Worm (Caenorhabditis elegans) whole organism, young adult: Measurements from ENCODE around the gene scl-24.

ENCODE experiments used
- B0019.2 ChIP-seq: fragments of 200-800 bp; sonication (Bioruptor generic); conservative IDR thresholded peaks from 2 replicates; pipeline ENCODE4 v1.3.6; 2022; ENCODE audit warnings: missing genetic modification reagents, missing genetic modification characterization, missing compliant biosample characterization
- B0035.1 ChIP-seq: sonication (generic microtip); optimal IDR thresholded peaks from 2 replicates; lab custom pipeline; 2016; ENCODE audit warnings: missing genetic modification characterization, mild to moderate bottlenecking, missing compliant biosample characterization, missing genotype, missing genetic modification reagents
- C06A6.2 ChIP-seq: fragments of 200-800 bp; sonication (Bioruptor generic); conservative IDR thresholded peaks from 2 replicates; pipeline ENCODE4 v1.3.6; 2022; ENCODE audit warnings: missing genetic modification characterization, missing compliant biosample characterization
- D2030.7 ChIP-seq: fragments of 200-800 bp; sonication (Bioruptor generic); IDR thresholded peaks from 2 replicates; pipeline ENCODE4 v1.3.6; 2022; ENCODE audit warnings: missing genetic modification reagents, missing genetic modification characterization, missing compliant biosample characterization
- F33H1.4 ChIP-seq: fragments of 200-800 bp; sonication (Bioruptor generic); IDR thresholded peaks from 2 replicates; pipeline ENCODE4 v1.3.6; 2022; ENCODE audit warnings: missing genetic modification reagents, missing genetic modification characterization, missing compliant biosample characterization
- F49E8.2 ChIP-seq: sonication (generic microtip); optimal IDR thresholded peaks from 3 replicates; lab custom pipeline; 2017; ENCODE audit warnings: missing genetic modification characterization, mild to moderate bottlenecking, missing compliant biosample characterization, antibody characterized with exemption, moderate library complexity; ENCODE audit not compliant: insufficient read depth
- F55B11.4 ChIP-seq: sonication (generic microtip); optimal IDR thresholded peaks from 2 replicates; lab custom pipeline; 2016; ENCODE audit warnings: missing compliant biosample characterization, missing genetic modification characterization, borderline replicate concordance; ENCODE audit not compliant: insufficient read depth
- F57A8.1 ChIP-seq: fragments of 200-800 bp; sonication (Bioruptor generic); optimal IDR thresholded peaks from 2 replicates; lab custom pipeline; 2018; ENCODE audit warnings: mild to moderate bottlenecking, missing genetic modification characterization, moderate library complexity, missing compliant biosample characterization
- K12H6.12 ChIP-seq: fragments of 200-800 bp; sonication (Bioruptor generic); optimal IDR thresholded peaks from 2 replicates; lab custom pipeline; 2018; ENCODE audit warnings: mild to moderate bottlenecking, missing genetic modification characterization, missing compliant biosample characterization
- Y53G8AR.9 ChIP-seq: fragments of 200-800 bp; sonication (Bioruptor generic); conservative IDR thresholded peaks from 2 replicates; pipeline ENCODE4 v1.3.6; 2022; ENCODE audit warnings: missing genetic modification reagents, missing genetic modification characterization, missing compliant biosample characterization
- Y67H2A.10 ChIP-seq: fragments of 200-800 bp; sonication (Bioruptor generic); conservative IDR thresholded peaks from 2 replicates; pipeline ENCODE4 v1.3.6; 2022; ENCODE audit warnings: missing genetic modification reagents, missing genetic modification characterization, missing compliant biosample characterization
- ZK185.1 ChIP-seq: sonication (generic microtip); optimal IDR thresholded peaks from 2 replicates; lab custom pipeline; 2016; ENCODE audit warnings: mild to moderate bottlenecking, missing genetic modification characterization, missing compliant biosample characterization; ENCODE audit not compliant: poor library complexity, severe bottlenecking
- ama-1 ChIP-seq, 3 experiments: fragments of 150-350 bp in 1 of 3; sonication (generic microtip) in 2 of 3; optimal IDR thresholded peaks; 2 replicates each; lab custom pipeline; 2014 to 2018; ENCODE audit warnings: missing biosample characterization in 2 of 3, missing genetic modification characterization in 2 of 3, missing genetic modification reagents in 2 of 3
- aptf-3 ChIP-seq: fragments of 200-800 bp; sonication (Bioruptor generic); IDR thresholded peaks from 2 replicates; pipeline ENCODE4 v1.3.6; 2022; ENCODE audit warnings: missing genetic modification characterization, missing compliant biosample characterization
- atf-7 ChIP-seq: sonication (generic microtip); optimal IDR thresholded peaks from 2 replicates; lab custom pipeline; 2017; ENCODE audit warnings: mild to moderate bottlenecking, missing genetic modification characterization, missing compliant biosample characterization
- attf-5 ChIP-seq: fragments of 200-800 bp; sonication (Bioruptor generic); optimal IDR thresholded peaks from 2 replicates; lab custom pipeline; 2018; ENCODE audit warnings: mild to moderate bottlenecking, missing genetic modification characterization, missing compliant biosample characterization
- attf-6 ChIP-seq: fragments of 200-800 bp; sonication (Bioruptor generic); IDR thresholded peaks from 2 replicates; pipeline ENCODE4 v1.3.6; 2022; ENCODE audit warnings: missing genetic modification reagents, missing genetic modification characterization, missing compliant biosample characterization
- bed-1 ChIP-seq: fragments of 200-800 bp; sonication (Bioruptor generic); IDR thresholded peaks from 2 replicates; pipeline ENCODE4 v1.3.6; 2022; ENCODE audit warnings: missing genetic modification reagents, missing genetic modification characterization, missing compliant biosample characterization
- cebp-1 ChIP-seq, 2 experiments: fragments of 200-800 bp in 1 of 2; sonication (Bioruptor generic) in 1 of 2; sonication (generic microtip) in 1 of 2; IDR thresholded peaks in 1 of 2; optimal IDR thresholded peaks in 1 of 2; 2 replicates each; pipeline versions ENCODE4 v1.3.6 to Lab custom; 2017 to 2022; ENCODE audit warnings: missing compliant biosample characterization in 2 of 2, missing genetic modification characterization in 2 of 2, mild to moderate bottlenecking in 1 of 2, missing genetic modification reagents in 1 of 2, moderate library complexity in 1 of 2
- ceh-100 ChIP-seq: fragments of 200-800 bp; sonication (Bioruptor generic); IDR thresholded peaks from 2 replicates; pipeline ENCODE4 v1.3.6; 2022; ENCODE audit warnings: missing genetic modification reagents, missing genetic modification characterization, missing compliant biosample characterization
- ceh-40 ChIP-seq: fragments of 200-800 bp; sonication (Bioruptor generic); IDR thresholded peaks from 2 replicates; pipeline ENCODE4 v1.3.6; 2022; ENCODE audit warnings: missing genetic modification characterization, missing compliant biosample characterization
- ceh-58 ChIP-seq: fragments of 200-800 bp; sonication (Bioruptor generic); IDR thresholded peaks from 2 replicates; pipeline ENCODE4 v1.3.6; 2022; ENCODE audit warnings: missing genetic modification characterization, missing compliant biosample characterization
- dox-1 ChIP-seq: fragments of 200-800 bp; sonication (Bioruptor generic); IDR thresholded peaks from 2 replicates; pipeline ENCODE4 v1.3.6; 2022; ENCODE audit warnings: missing genetic modification reagents, missing genetic modification characterization, missing compliant biosample characterization
- dpl-1 ChIP-seq: fragments of 150-350 bp; optimal IDR thresholded peaks from 2 replicates; lab custom pipeline; 2014; ENCODE audit warnings: missing biosample characterization, missing genetic modification reagents, missing genetic modification characterization
- ets-4 ChIP-seq: fragments of 200-800 bp; sonication (Bioruptor generic); optimal IDR thresholded peaks from 2 replicates; lab custom pipeline; 2018; ENCODE audit warnings: mild to moderate bottlenecking, missing genetic modification characterization, missing compliant biosample characterization
- gei-17 ChIP-seq: fragments of 200-800 bp; sonication (Bioruptor generic); optimal IDR thresholded peaks from 2 replicates; lab custom pipeline; 2018; ENCODE audit warnings: mild to moderate bottlenecking, missing genetic modification characterization, missing compliant biosample characterization
- hlh-12 ChIP-seq: sonication (generic microtip); optimal IDR thresholded peaks from 2 replicates; lab custom pipeline; 2016; ENCODE audit warnings: missing genetic modification characterization, missing compliant biosample characterization
- hlh-26 ChIP-seq: fragments of 200-800 bp; sonication (Bioruptor generic); conservative IDR thresholded peaks from 2 replicates; pipeline ENCODE4 v1.3.6; 2022; ENCODE audit warnings: missing genetic modification reagents, missing genetic modification characterization, missing compliant biosample characterization
- lin-26 ChIP-seq: fragments of 200-800 bp; sonication (Bioruptor generic); IDR thresholded peaks from 2 replicates; pipeline ENCODE4 v1.3.6; 2022; ENCODE audit warnings: missing genetic modification reagents, missing genetic modification characterization, missing compliant biosample characterization
- lin-40 ChIP-seq: sonication (generic microtip); optimal IDR thresholded peaks from 2 replicates; lab custom pipeline; 2016; ENCODE audit warnings: missing genetic modification characterization, mild to moderate bottlenecking, missing compliant biosample characterization, missing genotype, missing genetic modification reagents
- lir-1 ChIP-seq: fragments of 200-800 bp; sonication (Bioruptor generic); conservative IDR thresholded peaks from 2 replicates; pipeline ENCODE4 v1.3.6; 2022; ENCODE audit warnings: missing genetic modification reagents, missing genetic modification characterization, missing compliant biosample characterization
- lsl-1 ChIP-seq: fragments of 200-800 bp; sonication (Bioruptor generic); optimal IDR thresholded peaks from 2 replicates; lab custom pipeline; 2018; ENCODE audit warnings: mild to moderate bottlenecking, missing genetic modification characterization, moderate library complexity, missing compliant biosample characterization
- lsy-27 ChIP-seq: sonication (generic microtip); optimal IDR thresholded peaks from 2 replicates; lab custom pipeline; 2017; ENCODE audit warnings: missing genetic modification characterization, mild to moderate bottlenecking, missing compliant biosample characterization, antibody characterized with exemption, missing genotype, borderline replicate concordance; ENCODE audit not compliant: insufficient read depth
- mcd-1 ChIP-seq: fragments of 200-800 bp; sonication (Bioruptor generic); IDR thresholded peaks from 2 replicates; pipeline ENCODE4 v1.3.6; 2022; ENCODE audit warnings: missing genetic modification reagents, missing genetic modification characterization, missing compliant biosample characterization
- mes-4 ChIP-seq: sonication (generic microtip); optimal IDR thresholded peaks from 2 replicates; lab custom pipeline; 2016; ENCODE audit warnings: missing genotype, missing genetic modification characterization, missing compliant biosample characterization
- nhr-120 ChIP-seq: fragments of 200-800 bp; sonication (Bioruptor generic); IDR thresholded peaks from 2 replicates; pipeline ENCODE4 v1.3.6; 2022; ENCODE audit warnings: missing genetic modification characterization, missing compliant biosample characterization
- nhr-90 ChIP-seq: sonication (generic microtip); optimal IDR thresholded peaks from 2 replicates; lab custom pipeline; 2016; ENCODE audit warnings: missing genotype, mild to moderate bottlenecking, missing genetic modification characterization, missing compliant biosample characterization
- rec-8 ChIP-seq, 2 experiments: sonication (generic microtip); optimal IDR thresholded peaks; 2 replicates each; lab custom pipeline; 2016; ENCODE audit warnings: mild to moderate bottlenecking in 2 of 2, missing genetic modification characterization in 2 of 2, missing genetic modification reagents in 2 of 2, missing genotype in 2 of 2, missing biosample characterization in 1 of 2, missing compliant biosample characterization in 1 of 2, moderate library complexity in 1 of 2
- snpc-4 ChIP-seq, 5 experiments: fragments of 150-350 bp in 1 of 5; sonication (generic microtip) in 4 of 5; optimal IDR thresholded peaks; 2 replicates each; lab custom pipeline; 2014 to 2018; ENCODE audit warnings: missing genetic modification characterization in 5 of 5, missing biosample characterization in 3 of 5, antibody characterized with exemption in 2 of 5, mild to moderate bottlenecking in 2 of 5, missing compliant biosample characterization in 2 of 5, missing genotype in 2 of 5, moderate library complexity in 2 of 5, missing genetic modification reagents in 1 of 5
- tlf-1 ChIP-seq: fragments of 200-800 bp; sonication (Bioruptor generic); optimal IDR thresholded peaks from 2 replicates; lab custom pipeline; 2018; ENCODE audit warnings: mild to moderate bottlenecking, missing genetic modification characterization, missing compliant biosample characterization
- unc-62 ChIP-seq: fragments of 150-350 bp; optimal IDR thresholded peaks from 2 replicates; lab custom pipeline; 2014; ENCODE audit warnings: missing biosample characterization, missing genetic modification reagents, missing genetic modification characterization
- xnd-1 ChIP-seq: sonication (generic microtip); optimal IDR thresholded peaks from 2 replicates; lab custom pipeline; 2016; ENCODE audit warnings: missing genotype, missing genetic modification reagents, missing genetic modification characterization, missing compliant biosample characterization
- zfh-2 ChIP-seq: fragments of 200-800 bp; sonication (Bioruptor generic); conservative IDR thresholded peaks from 2 replicates; pipeline ENCODE4 v1.3.6; 2022; ENCODE audit warnings: missing genetic modification reagents, missing genetic modification characterization, missing compliant biosample characterization
- zim-3 ChIP-seq: sonication (generic microtip); optimal IDR thresholded peaks from 2 replicates; lab custom pipeline; 2017; ENCODE audit warnings: mild to moderate bottlenecking, missing genetic modification characterization, moderate library complexity, missing compliant biosample characterization
- ztf-18 ChIP-seq: sonication (generic microtip); optimal IDR thresholded peaks from 2 replicates; lab custom pipeline; 2016; ENCODE audit warnings: missing genotype, mild to moderate bottlenecking, missing genetic modification characterization, missing compliant biosample characterization
- ztf-6 ChIP-seq: fragments of 200-800 bp; sonication (Bioruptor generic); IDR thresholded peaks from 2 replicates; pipeline ENCODE4 v1.3.6; 2022; ENCODE audit warnings: missing genetic modification reagents, missing genetic modification characterization, missing compliant biosample characterization

Gene scl-24

ce11 chrV:17473699-17474098 lies 12.4 kb upstream of the scl-24 start, which contains the start of gene srh-123:
TSS of gene srh-123 (plus strand) at chrV:17473999.
- TF ChIP-seq dpl-1 (GFP tag; lab: Kevin White, UChicago) = no peak
- TF ChIP-seq zim-3 = no peak
- TF ChIP-seq B0019.2 (GFP tag; lab: Robert Waterston, UW) = no peak
- no peak for TF ChIP-seq hlh-26 (GFP tag; lab: Robert Waterston, UW)
- no peak for TF ChIP-seq F57A8.1 (GFP tag; lab: Kevin White, UChicago)
- TF ChIP-seq Y67H2A.10 (GFP tag; lab: Robert Waterston, UW) = no peak
- no peak for TF ChIP-seq ama-1 (optimal IDR thresholded peaks at IDR 0.05; lab: Kevin White, UChicago)
- TF ChIP-seq ama-1 (GFP tag; optimal IDR thresholded peaks at IDR 0.05; lab: Kevin White, UChicago) = no peak
- no peak for TF ChIP-seq zfh-2 (GFP tag; lab: Robert Waterston, UW)
- no peak for TF ChIP-seq tlf-1 (GFP tag; lab: Kevin White, UChicago)
- TF ChIP-seq snpc-4 (GFP tag; optimal IDR thresholded peaks at IDR 0.05; lab: Kevin White, UChicago) = no peak
- TF ChIP-seq snpc-4 (tag; optimal IDR thresholded peaks at IDR 0.05; lab: Kevin White, UChicago) = no peak
- TF ChIP-seq lsy-27 (tag; lab: Kevin White, UChicago) = no peak
- TF ChIP-seq F55B11.4 = no peak
- no peak for TF ChIP-seq cebp-1 (GFP tag; IDR thresholded peaks at IDR 0.05; lab: Robert Waterston, UW)
- TF ChIP-seq cebp-1 (tag; optimal IDR thresholded peaks at IDR 0.05; lab: Kevin White, UChicago) = no peak

ce11 chrV:17476490-17476889 lies 9.6 kb upstream of the scl-24 start, which contains the start of gene srbc-61:
TSS of gene srbc-61 (plus strand) at chrV:17476790.
- no peak for TF ChIP-seq mcd-1 (GFP tag; lab: Robert Waterston, UW)
- no peak for TF ChIP-seq Y53G8AR.9 (GFP tag; lab: Robert Waterston, UW)
- no peak for TF ChIP-seq nhr-120
- TF ChIP-seq F33H1.4 (GFP tag; lab: Robert Waterston, UW) = no peak
- TF ChIP-seq ztf-18 (tag; lab: Kevin White, UChicago) = no peak
- TF ChIP-seq lir-1 (GFP tag; lab: Robert Waterston, UW) = no peak
- no peak for TF ChIP-seq attf-6 (GFP tag; lab: Robert Waterston, UW)
- TF ChIP-seq lin-40 (tag; lab: Kevin White, UChicago) = no peak
- TF ChIP-seq aptf-3 = no peak
- no peak for TF ChIP-seq B0035.1 (tag; lab: Kevin White, UChicago)
- no peak for TF ChIP-seq ZK185.1 (tag; lab: Kevin White, UChicago)
- TF ChIP-seq ets-4 (GFP tag; lab: Kevin White, UChicago) = no peak
- no peak for TF ChIP-seq bed-1 (GFP tag; lab: Robert Waterston, UW)
- TF ChIP-seq ceh-100 (GFP tag; lab: Robert Waterston, UW) = no peak
- no peak for TF ChIP-seq nhr-90 (tag; lab: Kevin White, UChicago)
- TF ChIP-seq F49E8.2 = no peak
- TF ChIP-seq xnd-1 (tag; lab: Kevin White, UChicago) = no peak
- no peak for TF ChIP-seq mes-4 (tag; lab: Kevin White, UChicago)
- no peak for TF ChIP-seq gei-17
- no peak for TF ChIP-seq hlh-12

ce11 chrV:17485078-17485477 lies 1.1 kb upstream of the scl-24 start, which contains the start of gene srh-111:
TSS of gene srh-111 (minus strand) at chrV:17485178.
- no peak for TF ChIP-seq attf-5 (GFP tag; lab: Kevin White, UChicago)
- no peak for TF ChIP-seq rec-8 (tag; optimal IDR thresholded peaks at IDR 0.05; lab: Kevin White, UChicago)
- no peak for TF ChIP-seq ceh-58 (GFP tag; lab: Robert Waterston, UW)
- no peak for TF ChIP-seq unc-62
- TF ChIP-seq D2030.7 (GFP tag; lab: Robert Waterston, UW) = no peak
- TF ChIP-seq K12H6.12 = no peak
- no peak for TF ChIP-seq dox-1 (GFP tag; lab: Robert Waterston, UW)
- no peak for TF ChIP-seq ceh-40
- TF ChIP-seq lin-26 (GFP tag; lab: Robert Waterston, UW) = no peak
- no peak for TF ChIP-seq ztf-6 (GFP tag; lab: Robert Waterston, UW)
- no peak for TF ChIP-seq lsl-1 (GFP tag; lab: Kevin White, UChicago)
- TF ChIP-seq C06A6.2 (GFP tag; lab: Robert Waterston, UW) = no peak
- TF ChIP-seq atf-7 (tag; lab: Kevin White, UChicago) = no peak
